Worm (Caenorhabditis elegans): ENCODE data around the gene pals-18.

Gene pals-18

ce11 chrIII:1392763-1393162, 10.4 kb upstream of the pals-18 start:
- no peak for TF ChIP-seq eyg-1 (tag; optimal IDR thresholded peaks at IDR 0.05)
- TF ChIP-seq hlh-15 (tag; optimal IDR thresholded peaks at IDR 0.05) = no peak
- TF ChIP-seq pha-2 (tag; optimal IDR thresholded peaks at IDR 0.05) = no peak
- peak; percentile 65 for TF ChIP-seq elt-2 (tag; optimal IDR thresholded peaks at IDR 0.05)
- no peak for TF ChIP-seq ceh-6 (GFP tag; optimal IDR thresholded peaks at IDR 0.05)

- TF ChIP-seq hlh-8 (tag; optimal IDR thresholded peaks at IDR 0.05) (no peak), unc-55 (GFP tag; optimal IDR thresholded peaks at IDR 0.05) (no peak), rnt-1 (tag; optimal IDR thresholded peaks at IDR 0.05) (no peak), ceh-14 (tag; optimal IDR thresholded peaks at IDR 0.05) (no peak), hlh-13 (GFP tag; optimal IDR thresholded peaks at IDR 0.05) (no peak), pha-2 (tag; optimal IDR thresholded peaks at IDR 0.05) (no peak), elt-2 (tag; optimal IDR thresholded peaks at IDR 0.05) (no peak), hlh-6 (tag; optimal IDR thresholded peaks at IDR 0.05) (no peak), ceh-9 (tag; optimal IDR thresholded peaks at IDR 0.05) (no peak), lim-6 (tag; optimal IDR thresholded peaks at IDR 0.05) (no peak)
Observed at ce11 chrIII:1395355-1395754, 7.9 kb upstream of the pals-18 start.

ce11 chrIII:1398183-1398582, 5.0 kb upstream of the pals-18 start:
- TF ChIP-seq nhr-232 (tag; optimal IDR thresholded peaks at IDR 0.05) (no peak), elt-2 (tag; optimal IDR thresholded peaks at IDR 0.05) (peak; percentile 63)

DNA sequence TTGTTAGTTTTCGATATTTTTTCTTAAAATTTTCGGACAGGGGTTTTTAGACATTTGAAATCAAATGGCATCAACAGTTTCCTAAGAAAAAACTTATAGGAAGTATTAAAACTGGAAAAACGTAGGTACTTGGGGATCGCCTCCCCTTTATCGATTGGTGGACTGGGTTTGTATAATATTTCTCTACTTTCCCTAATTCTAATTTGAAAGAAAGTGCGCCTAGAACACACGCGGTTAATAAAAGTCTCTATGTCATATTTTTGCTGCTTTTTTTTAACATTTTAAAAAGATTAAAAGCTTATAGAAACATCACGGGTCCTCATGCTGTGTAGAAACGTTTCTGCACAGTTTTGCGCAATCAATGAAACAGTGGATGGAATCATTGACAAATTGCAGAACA, 3.5 kb upstream of the pals-18 start, which contains the start of gene pals-16:
TSS of gene pals-16 (plus strand) at position 301 of the 400 bp plus-strand sequence.
- TF ChIP-seq hlh-6 (tag; optimal IDR thresholded peaks at IDR 0.05) (no peak), lim-6 (tag; optimal IDR thresholded peaks at IDR 0.05) (no peak), mec-3 (tag; optimal IDR thresholded peaks at IDR 0.05; ENCODE audit: borderline replicate concordance) (no peak), dve-1 (tag; optimal IDR thresholded peaks at IDR 0.05) (no peak)

DNA sequence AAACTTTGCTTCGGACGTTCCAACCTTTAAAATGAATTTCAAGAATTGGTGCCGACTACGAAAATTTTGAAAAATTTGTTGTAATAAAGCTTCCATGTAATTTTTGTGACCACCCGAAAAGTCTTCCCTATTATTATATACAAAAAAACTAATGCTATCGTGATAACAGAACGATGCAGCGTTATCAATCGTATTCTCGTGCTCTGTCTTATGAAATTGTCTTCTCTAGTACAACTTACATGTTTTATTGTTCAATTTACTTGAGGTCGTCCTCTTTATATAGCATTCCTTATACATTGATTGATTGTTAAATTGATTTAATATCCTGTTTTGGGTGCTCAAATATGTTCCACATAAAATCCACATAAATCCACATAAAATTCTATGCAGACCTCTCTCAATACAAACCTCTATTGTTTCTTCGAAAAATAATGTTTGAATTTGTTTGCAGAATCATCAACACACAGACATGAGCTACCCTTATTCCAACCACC, 1.7 kb upstream of the pals-18 start, which contains the start of gene pals-19:
TSS of gene pals-19 (plus strand) at position 444 of the 494 bp plus-strand sequence.
- no peak for TF ChIP-seq madf-2 (tag; optimal IDR thresholded peaks at IDR 0.05)
- TF ChIP-seq ceh-19 (GFP tag; optimal IDR thresholded peaks at IDR 0.05) = no peak
- TF ChIP-seq ceh-45 (GFP tag; IDR thresholded peaks at IDR 0.05) = no peak
- no peak for TF ChIP-seq hlh-30 (tag; optimal IDR thresholded peaks at IDR 0.05; ENCODE audit: insufficient read depth)
- TF ChIP-seq eyg-1 (tag; optimal IDR thresholded peaks at IDR 0.05) = no peak
- TF ChIP-seq mec-3 (tag; optimal IDR thresholded peaks at IDR 0.05; ENCODE audit: borderline replicate concordance) = no peak
- TF ChIP-seq K02D7.2 (tag; optimal IDR thresholded peaks at IDR 0.05) = no peak

- TF ChIP-seq fax-1 (tag; optimal IDR thresholded peaks at IDR 0.05) = no peak
- TF ChIP-seq gmeb-2 (tag; optimal IDR thresholded peaks at IDR 0.05) = no peak
- TF ChIP-seq rnt-1 (tag; optimal IDR thresholded peaks at IDR 0.05) = no peak
- no peak for TF ChIP-seq pha-4 (tag; optimal IDR thresholded peaks at IDR 0.05)
- TF ChIP-seq hlh-15 (tag; optimal IDR thresholded peaks at IDR 0.05) = no peak
- TF ChIP-seq K09A11.1 (tag; optimal IDR thresholded peaks at IDR 0.05; ENCODE audit: insufficient read depth) = no peak
- no peak for TF ChIP-seq zip-5 (tag; optimal IDR thresholded peaks at IDR 0.05)
- no peak for TF ChIP-seq dmd-4 (tag; optimal IDR thresholded peaks at IDR 0.05; ENCODE audit: borderline replicate concordance)
- TF ChIP-seq pha-2 (tag; optimal IDR thresholded peaks at IDR 0.05) = no peak
- no peak for TF ChIP-seq ceh-2 (tag; optimal IDR thresholded peaks at IDR 0.05)
- no peak for TF ChIP-seq ref-2 (tag; optimal IDR thresholded peaks at IDR 0.05)
- no peak for TF ChIP-seq ceh-34 (tag; optimal IDR thresholded peaks at IDR 0.05)
- TF ChIP-seq Y22D7AL.16 (tag; optimal IDR thresholded peaks at IDR 0.05) = no peak
- TF ChIP-seq C08G9.2 (tag; optimal IDR thresholded peaks at IDR 0.05) = no peak
Observed at ce11 chrIII:1409139-1409538, 5.9 kb downstream of the pals-18 start, which contains the start of gene Y82E9BR.22. TSS of gene Y82E9BR.22 (minus strand) at chrIII:1409239.
